Fruit fly (Drosophila melanogaster): Measurements from ENCODE around the gene TfIIB.

dm6 chr2L:10470211-10470610 is 39.1 kb downstream of the TfIIB start:
- TF ChIP-seq CG8119 (GFP tag; IDR thresholded peaks at IDR 0.05) (no peak), CG10631 (GFP tag; optimal IDR thresholded peaks at IDR 0.05) (no peak), Ets96B (tag; optimal IDR thresholded peaks at IDR 0.05) (no peak), OdsH (GFP tag; optimal IDR thresholded peaks at IDR 0.05) (no peak), Sox102F (GFP tag; optimal IDR thresholded peaks at IDR 0.05) (no peak), CG6163 (GFP tag; IDR thresholded peaks at IDR 0.05) (no peak), CG6854 (GFP tag; optimal IDR thresholded peaks at IDR 0.05) (no peak), dac (GFP tag; optimal IDR thresholded peaks at IDR 0.05) (no peak), Hr39 (GFP tag; optimal IDR thresholded peaks at IDR 0.05) (no peak)

Measured in whole organism, prepupa.